Worm (Caenorhabditis elegans): ENCODE results near the gene npr-18.

DNA sequence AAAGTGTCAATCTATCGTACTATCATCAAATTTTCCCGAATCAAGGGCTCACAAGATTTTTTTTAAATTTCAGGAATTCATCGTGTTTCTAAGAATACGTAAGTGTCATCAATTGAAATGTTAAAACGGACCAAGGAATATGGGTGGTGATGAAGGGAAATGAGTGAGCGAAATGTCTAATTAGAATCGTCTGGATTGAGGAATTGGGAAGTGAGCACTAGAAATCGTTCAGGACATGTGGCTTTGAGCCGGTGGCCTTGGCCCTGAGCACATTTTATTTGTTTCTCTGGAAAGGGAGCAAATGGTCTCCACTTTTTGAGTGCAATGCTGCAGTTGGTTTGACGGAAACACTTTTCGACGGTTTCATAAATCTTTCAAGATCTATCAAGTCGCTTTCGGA lies 36.3 kb upstream of the npr-18 start:
- TF ChIP-seq B0310.2 (tag; optimal IDR thresholded peaks at IDR 0.05), result no peak
- no peak for TF ChIP-seq ama-1 (optimal IDR thresholded peaks at IDR 0.05)
- no peak for TF ChIP-seq scrt-1 (GFP tag; IDR thresholded peaks at IDR 0.05)
- no peak for TF ChIP-seq ets-7 (tag; optimal IDR thresholded peaks at IDR 0.05)
- TF ChIP-seq flt-1 (GFP tag; IDR thresholded peaks at IDR 0.05), result no peak
- no peak for TF ChIP-seq aly-1 (tag; optimal IDR thresholded peaks at IDR 0.05)
- TF ChIP-seq tbx-11 (GFP tag; IDR thresholded peaks at IDR 0.05), result no peak
- no peak for TF ChIP-seq hmbx-1 (tag; optimal IDR thresholded peaks at IDR 0.05)
- no peak for TF ChIP-seq hmg-4 (GFP tag; optimal IDR thresholded peaks at IDR 0.05)
- no peak for TF ChIP-seq ceh-36 (tag; optimal IDR thresholded peaks at IDR 0.05)

Data from whole organism, early embryonic.